Worm (Caenorhabditis elegans) whole organism, L2 larva: Measurements from ENCODE around the gene T14G12.11.

ENCODE experiments used
- alr-1 ChIP-seq: fragments of 150-350 bp; optimal IDR thresholded peaks from 2 replicates; lab custom pipeline; 2014; ENCODE audit warnings: missing biosample characterization, missing genetic modification characterization
- nhr-77 ChIP-seq: fragments of 150-350 bp; optimal IDR thresholded peaks from 2 replicates; lab custom pipeline; 2014; ENCODE audit warnings: missing biosample characterization, missing genetic modification characterization
- ztf-11 ChIP-seq: sonication (generic microtip); optimal IDR thresholded peaks from 2 replicates; lab custom pipeline; 2017; ENCODE audit warnings: missing biosample characterization, missing genetic modification characterization

DNA sequence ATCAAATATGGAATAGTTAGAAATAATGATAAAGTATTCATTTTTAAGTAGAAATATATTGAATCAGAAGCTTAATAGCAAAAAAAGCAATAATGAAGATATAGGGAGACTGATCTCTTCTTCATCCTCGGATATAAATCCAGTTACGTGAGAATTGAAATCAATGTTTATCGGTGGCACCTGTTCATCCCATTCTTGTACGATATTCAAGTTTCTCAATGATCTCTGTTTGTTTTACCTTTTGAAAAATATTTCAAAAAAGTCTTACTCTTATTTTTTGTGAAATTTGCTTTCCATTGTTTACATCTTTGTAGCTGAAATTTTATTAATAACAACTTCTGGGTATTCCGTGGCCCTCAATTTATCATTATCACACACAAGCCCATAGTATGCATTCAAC is 3.9 kb downstream of the T14G12.11 start, which contains the start of gene T14G12.12:
- TF ChIP-seq ztf-11 (tag; lab: Kevin White, UChicago) (no peak), nhr-77 (tag; lab: Kevin White, UChicago) (no peak), alr-1 (tag; lab: Kevin White, UChicago) (no peak)
